Worm (Caenorhabditis elegans) whole organism, L1 larva: ENCODE measurements around the gene rpy-1.

Experiments
- ama-1 ChIP-seq: fragments of 150-350 bp; optimal IDR thresholded peaks from 2 replicates; lab custom pipeline; 2014
- skn-1 ChIP-seq: fragments of 150-350 bp; optimal IDR thresholded peaks from 2 replicates; lab custom pipeline; 2014; ENCODE audit warnings: missing biosample characterization, missing genetic modification characterization

DNA sequence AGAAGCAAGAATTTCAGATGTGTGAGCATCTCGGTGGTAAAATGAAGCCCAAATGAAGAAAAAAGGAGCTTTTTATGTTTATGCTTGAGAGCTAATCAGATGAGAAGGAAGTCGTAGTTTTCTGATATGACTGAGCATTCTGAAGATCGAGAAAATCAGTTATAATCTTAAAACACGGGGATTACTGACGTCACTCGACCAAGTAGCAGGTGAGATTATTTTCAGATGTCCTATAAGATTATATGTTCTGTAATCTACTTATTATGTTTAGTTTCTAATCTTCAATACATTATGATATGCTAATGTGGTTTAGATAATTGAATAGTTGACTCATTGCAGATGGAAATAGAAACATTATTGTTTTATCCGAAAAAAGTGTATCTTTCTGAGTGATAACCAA is 40.3 kb upstream of the rpy-1 start, which contains the start of gene ins-14:
- no peak for TF ChIP-seq skn-1
- TF ChIP-seq ama-1 = no peak
